ENCODE assay signal across 3 worm cellular contexts in the genomic region with DNA sequence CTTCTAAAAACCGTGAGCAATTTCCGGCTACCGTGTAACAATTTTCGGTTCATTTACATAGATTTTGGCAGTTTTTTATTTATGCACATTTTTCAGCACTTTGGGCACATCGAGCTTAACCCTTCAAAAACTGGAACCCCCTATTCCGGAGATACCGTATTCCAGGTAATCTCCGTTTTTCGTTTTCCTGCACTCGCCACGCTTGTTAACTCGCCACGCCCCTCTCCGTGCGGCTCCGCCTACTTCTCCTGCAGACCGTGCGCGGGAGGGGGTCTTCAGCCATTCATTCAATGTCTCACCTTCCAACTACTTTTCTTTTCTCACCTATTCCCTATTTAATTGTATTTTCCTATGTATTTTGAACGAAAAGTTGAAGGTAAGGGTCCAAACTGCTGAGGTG.
A peak's percentile ranks its signal among the peaks of the same experiment; 100 is the strongest.
TF ChIP-seq lines count a peak whose summit lies in the region.

No protein-coding gene starts in this region.

TF ChIP-seq in whole organism, L1 larva, 84 proteins besides CTCF, POLR2A, EP300 and RAD21:
- TF ChIP-seq blmp-1 (tag; optimal IDR thresholded peaks at IDR 0.05; lab: Kevin White, UChicago): peak; percentile 27
- no peak for TF ChIP-seq pag-3 (tag; optimal IDR thresholded peaks at IDR 0.05; lab: Kevin White, UChicago; ENCODE audit: borderline replicate concordance, insufficient read depth)
- no peak for TF ChIP-seq efl-1 (optimal IDR thresholded peaks at IDR 0.05; lab: Kevin White, UChicago)
- TF ChIP-seq efl-1 (GFP tag; optimal IDR thresholded peaks at IDR 0.05 in 1 of 2; lab: Kevin White, UChicago): peak in 1 of 2 experiments; percentile 85

TF ChIP-seq in whole organism, L4 larva, 104 proteins besides CTCF, POLR2A, EP300 and RAD21:
- TF ChIP-seq zip-11 (GFP tag; IDR thresholded peaks at IDR 0.05; lab: Robert Waterston, UW): no peak
- TF ChIP-seq ztf-7 (tag; optimal IDR thresholded peaks at IDR 0.05; lab: Kevin White, UChicago): no peak
- TF ChIP-seq egl-43 (GFP tag; IDR thresholded peaks at IDR 0.05; lab: Robert Waterston, UW): 0 out of 2 replicates have a peak, but pooled peaks have one; percentile 45
- TF ChIP-seq set-16 (GFP tag; IDR thresholded peaks at IDR 0.05; lab: Robert Waterston, UW): peak; percentile 32; the same call in 1 of the 2 replicates
- no peak for TF ChIP-seq snpc-1.2 (GFP tag; IDR thresholded peaks at IDR 0.05; lab: Robert Waterston, UW)
- TF ChIP-seq nhr-111 (GFP tag; optimal IDR thresholded peaks at IDR 0.05; lab: Kevin White, UChicago): no peak
- no peak for TF ChIP-seq zfp-3 (GFP tag; conservative IDR thresholded peaks at IDR 0.05; lab: Robert Waterston, UW)
- TF ChIP-seq nhr-77 (tag; optimal IDR thresholded peaks at IDR 0.05; lab: Kevin White, UChicago): no peak
- TF ChIP-seq Y105C5A.15 (GFP tag; IDR thresholded peaks at IDR 0.05; lab: Robert Waterston, UW): no peak
- no peak for TF ChIP-seq nhr-25 (tag; optimal IDR thresholded peaks at IDR 0.05; lab: Kevin White, UChicago; ENCODE audit: borderline replicate concordance, insufficient read depth)
- no peak for TF ChIP-seq lin-1 (GFP tag; IDR thresholded peaks at IDR 0.05; lab: Robert Waterston, UW)
- TF ChIP-seq saeg-2 (GFP tag; IDR thresholded peaks at IDR 0.05; lab: Robert Waterston, UW): no peak
- TF ChIP-seq dpl-1 (GFP tag; optimal IDR thresholded peaks at IDR 0.05; lab: Kevin White, UChicago): no peak
- no peak for TF ChIP-seq nhr-10 (tag; optimal IDR thresholded peaks at IDR 0.05; lab: Kevin White, UChicago)
- TF ChIP-seq Y5F2A.4 (GFP tag; optimal IDR thresholded peaks at IDR 0.05; lab: Kevin White, UChicago): no peak
- no peak for TF ChIP-seq egl-27 (tag; optimal IDR thresholded peaks at IDR 0.05; lab: Kevin White, UChicago)
- TF ChIP-seq daf-16 (GFP tag; optimal IDR thresholded peaks at IDR 0.05; lab: Kevin White, UChicago): no peak
- no peak for TF ChIP-seq daf-16 (tag; optimal IDR thresholded peaks at IDR 0.05; lab: Kevin White, UChicago)

TF ChIP-seq in whole organism, midembryonic, 9 proteins besides CTCF, POLR2A, EP300 and RAD21:
- TF ChIP-seq flt-1 (GFP tag; IDR thresholded peaks at IDR 0.05; lab: Robert Waterston, UW) (0 out of 2 replicates have a peak, but pooled peaks have one; percentile 58), tab-1 (GFP tag; IDR thresholded peaks at IDR 0.05; lab: Robert Waterston, UW) (no peak)
